Worm (Caenorhabditis elegans) whole organism, L2 larva: ENCODE data around the gene F54H12.2.

Source experiments
- C34F6.9 ChIP-seq: fragments of 150-350 bp; optimal IDR thresholded peaks from 2 replicates; lab custom pipeline; 2014; ENCODE audit warnings: missing biosample characterization, missing genetic modification characterization
- R02D3.7 ChIP-seq: fragments of 150-350 bp; optimal IDR thresholded peaks from 2 replicates; lab custom pipeline; 2014; ENCODE audit warnings: missing biosample characterization, missing genetic modification characterization
- egl-27 ChIP-seq: sonication (generic microtip); optimal IDR thresholded peaks from 3 replicates; lab custom pipeline; 2017; ENCODE audit warnings: missing biosample characterization, missing genetic modification reagents, missing genetic modification characterization
- elt-1 ChIP-seq: fragments of 150-350 bp; optimal IDR thresholded peaks from 2 replicates; lab custom pipeline; 2014; ENCODE audit warnings: missing biosample characterization, missing genetic modification characterization
- elt-3 ChIP-seq: sonication (generic microtip); optimal IDR thresholded peaks from 2 replicates; lab custom pipeline; 2017; ENCODE audit warnings: missing biosample characterization, missing genetic modification characterization
- lsy-2 ChIP-seq, 2 experiments: fragments of 150-350 bp in 1 of 2; sonication (generic microtip) in 1 of 2; optimal IDR thresholded peaks; 2 replicates each; lab custom pipeline; 2014 to 2017; ENCODE audit warnings: missing biosample characterization in 2 of 2, missing genetic modification characterization in 2 of 2
- nhr-12 ChIP-seq: fragments of 150-350 bp; optimal IDR thresholded peaks from 2 replicates; lab custom pipeline; 2014; ENCODE audit warnings: missing biosample characterization, missing genetic modification characterization
- nhr-21 ChIP-seq: fragments of 150-350 bp; optimal IDR thresholded peaks from 2 replicates; lab custom pipeline; 2014; ENCODE audit warnings: missing biosample characterization, missing genetic modification characterization
- nhr-237 ChIP-seq: fragments of 150-350 bp; optimal IDR thresholded peaks from 2 replicates; lab custom pipeline; 2014; ENCODE audit warnings: missing biosample characterization, missing genetic modification characterization
- skn-1 ChIP-seq: sonication (generic microtip); optimal IDR thresholded peaks from 2 replicates; lab custom pipeline; 2017; ENCODE audit warnings: missing biosample characterization, missing genetic modification characterization
- snpc-4 ChIP-seq: fragments of 150-350 bp; optimal IDR thresholded peaks from 2 replicates; lab custom pipeline; 2014; ENCODE audit warnings: missing biosample characterization, missing genetic modification characterization
- unc-39 ChIP-seq: fragments of 150-350 bp; optimal IDR thresholded peaks from 2 replicates; lab custom pipeline; 2014; ENCODE audit warnings: missing biosample characterization, missing genetic modification characterization
- unc-55 ChIP-seq: fragments of 150-350 bp; sonication (generic microtip); optimal IDR thresholded peaks from 3 replicates; lab custom pipeline; 2014; ENCODE audit warnings: missing biosample characterization, missing genetic modification reagents, missing genetic modification characterization
- unc-62 ChIP-seq: fragments of 150-350 bp; optimal IDR thresholded peaks from 2 replicates; lab custom pipeline; 2014; ENCODE audit warnings: missing biosample characterization, missing genetic modification reagents, missing genetic modification characterization

- TF ChIP-seq skn-1 (tag; lab: Kevin White, UChicago): no peak
- TF ChIP-seq elt-3 (tag; lab: Kevin White, UChicago): no peak
- TF ChIP-seq lsy-2 (tag; optimal IDR thresholded peaks at IDR 0.05; lab: Kevin White, UChicago): no peak
- TF ChIP-seq egl-27: no peak
- TF ChIP-seq R02D3.7: no peak
- no peak for TF ChIP-seq nhr-12
- no peak for TF ChIP-seq nhr-237 (tag; lab: Kevin White, UChicago)
- no peak for TF ChIP-seq elt-1 (tag; lab: Kevin White, UChicago)
- no peak for TF ChIP-seq unc-39
- TF ChIP-seq unc-62 (GFP tag; lab: Kevin White, UChicago): no peak
- TF ChIP-seq unc-55 (GFP tag; lab: Kevin White, UChicago): no peak
- TF ChIP-seq C34F6.9 (tag; lab: Kevin White, UChicago): no peak
- TF ChIP-seq nhr-21 (tag; lab: Kevin White, UChicago): no peak
- no peak for TF ChIP-seq snpc-4 (tag; lab: Kevin White, UChicago)
Observed at ce11 chrIII:7947677-7948076, 16.7 kb upstream of the F54H12.2 start.
